Fruit fly (Drosophila melanogaster) whole organism, prepupa: ENCODE results near the gene CrebA.

Source experiments
- CG10631 ChIP-seq: fragments of 200-800 bp; sonication (Bioruptor generic); optimal IDR thresholded peaks from 2 replicates; lab custom pipeline; 2016; ENCODE audit warnings: missing biosample characterization, missing genetic modification characterization
- CG10669 ChIP-seq: fragments of 200-800 bp; sonication (Bioruptor generic); optimal IDR thresholded peaks from 3 replicates; lab custom pipeline; 2018; ENCODE audit warnings: missing biosample characterization, mild to moderate bottlenecking, missing genetic modification characterization, moderate library complexity
- CG11294 ChIP-seq: fragments of 200-800 bp; sonication (Bioruptor generic); IDR thresholded peaks from 2 replicates; pipeline ENCODE4 v1.3.6; 2022; ENCODE audit warnings: missing biosample characterization, missing genetic modification characterization
- CG11762 ChIP-seq: fragments of 200-800 bp; sonication (Bioruptor generic); optimal IDR thresholded peaks from 3 replicates; lab custom pipeline; 2016; ENCODE audit warnings: missing biosample characterization, missing genetic modification characterization; ENCODE audit not compliant: insufficient read depth
- CG11902 ChIP-seq: fragments of 200-800 bp; sonication (Bioruptor generic); optimal IDR thresholded peaks from 3 replicates; lab custom pipeline; 2016; ENCODE audit warnings: missing biosample characterization, missing genetic modification characterization
- CG1621 ChIP-seq: fragments of 200-800 bp; sonication (Bioruptor generic); optimal IDR thresholded peaks from 3 replicates; lab custom pipeline; 2018; ENCODE audit warnings: missing biosample characterization, mild to moderate bottlenecking, missing genetic modification characterization
- CG16779 ChIP-seq: fragments of 200-800 bp; sonication (Bioruptor generic); optimal IDR thresholded peaks from 3 replicates; lab custom pipeline; 2017; ENCODE audit warnings: missing biosample characterization, mild to moderate bottlenecking, missing genetic modification characterization
- CG3032 ChIP-seq: fragments of 200-800 bp; optimal IDR thresholded peaks from 2 replicates; lab custom pipeline; 2019; ENCODE audit warnings: missing biosample characterization, mild to moderate bottlenecking, missing genetic modification characterization, moderate library complexity
- CG31627 ChIP-seq: fragments of 200-800 bp; sonication (Bioruptor generic); optimal IDR thresholded peaks from 3 replicates; lab custom pipeline; 2016; ENCODE audit warnings: missing biosample characterization, missing genetic modification characterization
- CG32006 ChIP-seq: fragments of 200-800 bp; sonication (Bioruptor generic); optimal IDR thresholded peaks from 3 replicates; lab custom pipeline; 2017; ENCODE audit warnings: missing biosample characterization, mild to moderate bottlenecking, missing genetic modification characterization
- CG6163 ChIP-seq: fragments of 200-800 bp; sonication (Bioruptor generic); IDR thresholded peaks from 3 replicates; pipeline ENCODE4 v1.3.6; 2022; ENCODE audit warnings: missing biosample characterization, missing genetic modification characterization
- CG6276 ChIP-seq: fragments of 200-800 bp; sonication (Bioruptor generic); optimal IDR thresholded peaks from 2 replicates; lab custom pipeline; 2017; ENCODE audit warnings: missing biosample characterization, mild to moderate bottlenecking, missing genetic modification characterization
- CG6808 ChIP-seq: fragments of 200-800 bp; sonication (Bioruptor generic); optimal IDR thresholded peaks from 3 replicates; lab custom pipeline; 2017; ENCODE audit warnings: missing biosample characterization, missing genetic modification characterization, mild to moderate bottlenecking, moderate library complexity, missing genetic modification reagents
- CG6854 ChIP-seq: fragments of 200-800 bp; sonication (Bioruptor generic); optimal IDR thresholded peaks from 2 replicates; lab custom pipeline; 2017; ENCODE audit warnings: missing biosample characterization, mild to moderate bottlenecking, missing genetic modification characterization
- CG7368 ChIP-seq: fragments of 200-800 bp; sonication (Bioruptor generic); optimal IDR thresholded peaks from 3 replicates; lab custom pipeline; 2016; ENCODE audit warnings: missing biosample characterization, missing genetic modification characterization
- CG8119 ChIP-seq: fragments of 200-800 bp; sonication (Bioruptor generic); IDR thresholded peaks from 3 replicates; pipeline ENCODE4 v1.3.6; 2022; ENCODE audit warnings: missing biosample characterization, missing genetic modification characterization
- CG8319 ChIP-seq: fragments of 200-800 bp; sonication (Bioruptor generic); optimal IDR thresholded peaks from 3 replicates; lab custom pipeline; 2016; ENCODE audit warnings: missing biosample characterization, missing genetic modification characterization
- CG8632 ChIP-seq: fragments of 200-800 bp; sonication (Bioruptor generic); optimal IDR thresholded peaks from 3 replicates; lab custom pipeline; 2016; ENCODE audit warnings: missing biosample characterization, missing genetic modification characterization
- CG9139 ChIP-seq: fragments of 200-800 bp; sonication (Bioruptor generic); optimal IDR thresholded peaks from 3 replicates; lab custom pipeline; 2017; ENCODE audit warnings: missing biosample characterization, mild to moderate bottlenecking, missing genetic modification characterization
- Eip78C ChIP-seq: fragments of 200-800 bp; sonication (Bioruptor generic); peaks from one replicate; lab custom pipeline; 2016; ENCODE audit warnings: missing biosample characterization, missing genetic modification characterization
- Eip93F ChIP-seq: fragments of 200-800 bp; sonication (Bioruptor generic); optimal IDR thresholded peaks from 2 replicates; lab custom pipeline; 2016; ENCODE audit warnings: missing biosample characterization, mild to moderate bottlenecking, missing genetic modification characterization
- Ets96B ChIP-seq: fragments of 200-800 bp; optimal IDR thresholded peaks from 2 replicates; lab custom pipeline; 2019; ENCODE audit warnings: missing biosample characterization, mild to moderate bottlenecking, missing genetic modification characterization, moderate library complexity
- Gug ChIP-seq: fragments of 200-800 bp; sonication (Bioruptor generic); IDR thresholded peaks from 2 replicates; pipeline ENCODE4 v1.3.6; 2022; ENCODE audit warnings: missing biosample characterization, missing genetic modification characterization
- Hr38 ChIP-seq: sonication (Bioruptor generic); optimal IDR thresholded peaks from 2 replicates; lab custom pipeline; 2016; ENCODE audit warnings: missing biosample characterization, missing genetic modification characterization
- Hr39 ChIP-seq: fragments of 200-800 bp; sonication (Bioruptor generic); optimal IDR thresholded peaks from 2 replicates; lab custom pipeline; 2016; ENCODE audit warnings: missing biosample characterization, missing genetic modification characterization
- Hr4 ChIP-seq: fragments of 200-800 bp; sonication (Bioruptor generic); optimal IDR thresholded peaks from 3 replicates; lab custom pipeline; 2016; ENCODE audit warnings: missing biosample characterization, missing genetic modification characterization
- Lpt ChIP-seq: fragments of 200-800 bp; sonication (Bioruptor generic); optimal IDR thresholded peaks from 3 replicates; lab custom pipeline; 2016; ENCODE audit warnings: missing biosample characterization, missing genetic modification characterization
- Met ChIP-seq: fragments of 200-800 bp; sonication (Bioruptor generic); optimal IDR thresholded peaks from 3 replicates; lab custom pipeline; 2016; ENCODE audit warnings: missing biosample characterization, missing genetic modification characterization
- Sox102F ChIP-seq: fragments of 200-800 bp; sonication (Bioruptor generic); optimal IDR thresholded peaks from 2 replicates; lab custom pipeline; 2016; ENCODE audit warnings: missing biosample characterization, mild to moderate bottlenecking, missing genetic modification characterization
- Sox14 ChIP-seq: fragments of 200-800 bp; sonication (Bioruptor generic); optimal IDR thresholded peaks from 3 replicates; lab custom pipeline; 2016; ENCODE audit warnings: missing biosample characterization, missing genetic modification characterization
- Sox15 ChIP-seq: fragments of 200-800 bp; sonication (Bioruptor generic); optimal IDR thresholded peaks from 3 replicates; lab custom pipeline; 2016; ENCODE audit warnings: missing biosample characterization, missing genetic modification characterization
- achi ChIP-seq: fragments of 200-800 bp; sonication (Bioruptor generic); optimal IDR thresholded peaks from 3 replicates; lab custom pipeline; 2016; ENCODE audit warnings: missing biosample characterization, missing genetic modification characterization
- acj6 ChIP-seq: fragments of 200-800 bp; sonication (Bioruptor generic); optimal IDR thresholded peaks from 3 replicates; lab custom pipeline; 2016; ENCODE audit warnings: missing biosample characterization, missing genetic modification characterization
- cyc ChIP-seq: fragments of 200-800 bp; sonication (Bioruptor generic); optimal IDR thresholded peaks from 3 replicates; lab custom pipeline; 2016; ENCODE audit warnings: missing biosample characterization, missing genetic modification characterization
- dac ChIP-seq: fragments of 200-800 bp; sonication (Bioruptor generic); optimal IDR thresholded peaks from 2 replicates; lab custom pipeline; 2017; ENCODE audit warnings: missing biosample characterization, mild to moderate bottlenecking, missing genetic modification characterization
- dsx ChIP-seq: fragments of 200-800 bp; optimal IDR thresholded peaks from 3 replicates; lab custom pipeline; 2019; ENCODE audit warnings: missing biosample characterization, mild to moderate bottlenecking, missing genetic modification characterization, moderate library complexity; ENCODE audit not compliant: poor library complexity, severe bottlenecking
- eg ChIP-seq: fragments of 200-800 bp; sonication (Bioruptor generic); IDR thresholded peaks from 3 replicates; pipeline ENCODE4 v1.3.6; 2022; ENCODE audit warnings: missing biosample characterization, missing genetic modification characterization
- fkh ChIP-seq: fragments of 200-800 bp; sonication (Bioruptor generic); optimal IDR thresholded peaks from 3 replicates; lab custom pipeline; 2017; ENCODE audit warnings: missing biosample characterization, mild to moderate bottlenecking, missing genetic modification characterization, moderate library complexity
- lz ChIP-seq: fragments of 200-800 bp; sonication (Bioruptor generic); optimal IDR thresholded peaks from 3 replicates; lab custom pipeline; 2016; ENCODE audit warnings: missing biosample characterization, missing genetic modification characterization
- net ChIP-seq: fragments of 200-800 bp; sonication (Bioruptor generic); optimal IDR thresholded peaks from 3 replicates; lab custom pipeline; 2016; ENCODE audit warnings: missing biosample characterization, missing genetic modification characterization
- salr ChIP-seq, 2 experiments: fragments of 200-800 bp; sonication (Bioruptor generic); optimal IDR thresholded peaks; 3 replicates each; lab custom pipeline; 2016 to 2018; ENCODE audit warnings: missing biosample characterization in 2 of 2, missing genetic modification characterization in 2 of 2, mild to moderate bottlenecking in 1 of 2
- spab ChIP-seq: fragments of 200-800 bp; sonication (Bioruptor generic); optimal IDR thresholded peaks from 2 replicates; lab custom pipeline; 2017; ENCODE audit warnings: missing biosample characterization, mild to moderate bottlenecking, missing genetic modification characterization, missing genetic modification reagents
- ss ChIP-seq, 2 experiments: fragments of 200-800 bp; sonication (Bioruptor generic); optimal IDR thresholded peaks; 2 replicates in 1 of 2; 3 replicates in 1 of 2; lab custom pipeline; 2017 to 2018; ENCODE audit warnings: mild to moderate bottlenecking in 2 of 2, missing biosample characterization in 2 of 2, missing genetic modification characterization in 2 of 2, moderate library complexity in 1 of 2
- svp ChIP-seq: fragments of 200-800 bp; sonication (Bioruptor generic); peaks from one replicate; lab custom pipeline; 2016; ENCODE audit warnings: missing biosample characterization, missing genetic modification characterization

The CrebA gene

dm6 chr3L:15590803-15591597, 55.8 kb downstream of the CrebA start (continued):
- TF ChIP-seq CG8119 (GFP tag; lab: Robert Waterston, UW), result peak; percentile 18; the same call in 1 of the 3 replicates
- no peak for TF ChIP-seq svp
- no peak for TF ChIP-seq CG11294
- no peak for TF ChIP-seq CG8632 (GFP tag; lab: Kevin White, UChicago)
- no peak for TF ChIP-seq Hr39 (GFP tag; lab: Kevin White, UChicago)
- peak; percentile 45 for TF ChIP-seq Eip78C
- TF ChIP-seq CG7368 (GFP tag; lab: Kevin White, UChicago), result no peak
- no peak for TF ChIP-seq net
- peak; percentile 7 for TF ChIP-seq CG3032 (tag; lab: Kevin White, UChicago)
- TF ChIP-seq CG11902 (GFP tag; lab: Kevin White, UChicago), result no peak
- TF ChIP-seq CG31627 (GFP tag; lab: Kevin White, UChicago), result no peak
- TF ChIP-seq CG9139 (GFP tag; lab: Kevin White, UChicago), result no peak
- no peak for TF ChIP-seq CG6854 (GFP tag; lab: Kevin White, UChicago)
- peak; percentile 86 for TF ChIP-seq fkh (GFP tag; lab: Kevin White, UChicago)
- no peak for TF ChIP-seq CG16779 (tag; lab: Kevin White, UChicago)
- TF ChIP-seq Met, result no peak
- no peak for TF ChIP-seq Hr38 (GFP tag; lab: Kevin White, UChicago)
- peak; percentile 18 for TF ChIP-seq Hr4 (GFP tag; lab: Kevin White, UChicago)
- peak; percentile 9 for TF ChIP-seq acj6 (GFP tag; lab: Kevin White, UChicago)
- TF ChIP-seq salr (GFP tag; optimal IDR thresholded peaks at IDR 0.05; lab: Kevin White, UChicago), result no peak
- TF ChIP-seq Gug (GFP tag; lab: Robert Waterston, UW), result no peak
- TF ChIP-seq CG6276 (GFP tag; lab: Kevin White, UChicago), result no peak
- TF ChIP-seq lz (GFP tag; lab: Kevin White, UChicago), result no peak
- no peak for TF ChIP-seq Sox15
- TF ChIP-seq Lpt (GFP tag; lab: Kevin White, UChicago), result no peak
- no peak for TF ChIP-seq CG10631 (GFP tag; lab: Kevin White, UChicago)
- TF ChIP-seq Ets96B (tag; lab: Kevin White, UChicago), result no peak
- TF ChIP-seq CG8319 (GFP tag; lab: Kevin White, UChicago), result no peak
- no peak for TF ChIP-seq Sox102F
- TF ChIP-seq dsx (GFP tag; lab: Kevin White, UChicago), result no peak

- no peak for TF ChIP-seq CG6808 (GFP tag; lab: Kevin White, UChicago)
- TF ChIP-seq Sox14 (GFP tag; lab: Kevin White, UChicago), result no peak
- peak; percentile 67 for TF ChIP-seq Eip78C
- TF ChIP-seq Gug (GFP tag; lab: Robert Waterston, UW), result peak; percentile 61
- TF ChIP-seq achi (GFP tag; lab: Kevin White, UChicago), result peak; percentile 49
- TF ChIP-seq ss (GFP tag; optimal IDR thresholded peaks at IDR 0.05; lab: Kevin White, UChicago), result no peak
- no peak for TF ChIP-seq dac (GFP tag; lab: Kevin White, UChicago)
- peak; percentile 79 for TF ChIP-seq CG6276 (GFP tag; lab: Kevin White, UChicago)
- TF ChIP-seq CG32006 (GFP tag; lab: Kevin White, UChicago), result peak; percentile 81
- peak; percentile 43 for TF ChIP-seq CG8632 (GFP tag; lab: Kevin White, UChicago)
- no peak for TF ChIP-seq CG9139 (GFP tag; lab: Kevin White, UChicago)
- peak; percentile 4 for TF ChIP-seq spab (GFP tag; lab: Kevin White, UChicago)
- no peak for TF ChIP-seq CG6163 (GFP tag; lab: Robert Waterston, UW)
- TF ChIP-seq CG10669 (GFP tag; lab: Kevin White, UChicago), result no peak
- TF ChIP-seq Met, result no peak
- no peak for TF ChIP-seq Hr39 (GFP tag; lab: Kevin White, UChicago)
- no peak for TF ChIP-seq svp
- TF ChIP-seq CG3032 (tag; lab: Kevin White, UChicago), result peak; percentile 31
- peak; percentile 12 for TF ChIP-seq acj6 (GFP tag; lab: Kevin White, UChicago)
- no peak for TF ChIP-seq CG11902 (GFP tag; lab: Kevin White, UChicago)
- peak; percentile 71 for TF ChIP-seq eg (GFP tag; lab: Robert Waterston, UW)
- TF ChIP-seq CG16779 (tag; lab: Kevin White, UChicago), result no peak
- no peak for TF ChIP-seq CG8319 (GFP tag; lab: Kevin White, UChicago)
- peak; percentile 27 for TF ChIP-seq CG10631 (GFP tag; lab: Kevin White, UChicago)
- no peak for TF ChIP-seq Eip93F (GFP tag; lab: Kevin White, UChicago)
- no peak for TF ChIP-seq CG1621 (tag; lab: Kevin White, UChicago)
- no peak for TF ChIP-seq cyc (GFP tag; lab: Kevin White, UChicago)
- peak; percentile 42; the same call in 1 of the 2 replicates for TF ChIP-seq CG11294
- TF ChIP-seq fkh (GFP tag; lab: Kevin White, UChicago), result no peak
- TF ChIP-seq Sox15, result no peak
- no peak for TF ChIP-seq CG11762 (GFP tag; lab: Kevin White, UChicago)
- no peak for TF ChIP-seq CG31627 (GFP tag; lab: Kevin White, UChicago)
- no peak for TF ChIP-seq Hr38 (GFP tag; lab: Kevin White, UChicago)
Observed at dm6 chr3L:15592536-15593260, 57.5 kb downstream of the CrebA start.
